Fruit fly (Drosophila melanogaster): Measurements from ENCODE around the gene CG31815.

CG31815 gene

dm6 chr2L:16620384-16620908 is 14.8 kb downstream of the CG31815 start (continued):
- TF ChIP-seq acj6 (GFP tag; optimal IDR thresholded peaks at IDR 0.05): peak; percentile 74
- peak; percentile 79 for TF ChIP-seq Sox102F (GFP tag; optimal IDR thresholded peaks at IDR 0.05)
- TF ChIP-seq CG6276 (GFP tag; optimal IDR thresholded peaks at IDR 0.05): peak; percentile 61
- peak; percentile 71 for TF ChIP-seq CG8319 (GFP tag; optimal IDR thresholded peaks at IDR 0.05)
- TF ChIP-seq CG6808 (GFP tag; optimal IDR thresholded peaks at IDR 0.05): peak; percentile 67
- peak; percentile 86 for TF ChIP-seq CG11902 (GFP tag; optimal IDR thresholded peaks at IDR 0.05)
- peak; percentile 88 for TF ChIP-seq CG3919 (GFP tag; optimal IDR thresholded peaks at IDR 0.05)
- peak; percentile 84 for TF ChIP-seq CG6854 (GFP tag; optimal IDR thresholded peaks at IDR 0.05)

- TF ChIP-seq Gug (GFP tag; IDR thresholded peaks at IDR 0.05) (no peak), CG16779 (tag; optimal IDR thresholded peaks at IDR 0.05) (no peak), vri (GFP tag; optimal IDR thresholded peaks at IDR 0.05) (no peak), Sox102F (GFP tag; optimal IDR thresholded peaks at IDR 0.05) (no peak), CG6792 (GFP tag; optimal IDR thresholded peaks at IDR 0.05) (no peak), CG3919 (GFP tag; optimal IDR thresholded peaks at IDR 0.05) (no peak), Sox15 (GFP tag; optimal IDR thresholded peaks at IDR 0.05) (no peak)
Observed at dm6 chr2L:16621460-16621859, 15.8 kb downstream of the CG31815 start.

dm6 chr2L:16622162-16622561 is 16.5 kb downstream of the CG31815 start:
- TF ChIP-seq CG10631 (GFP tag; optimal IDR thresholded peaks at IDR 0.05) (no peak), CG9139 (GFP tag; optimal IDR thresholded peaks at IDR 0.05) (no peak), CG34406 (GFP tag; optimal IDR thresholded peaks at IDR 0.05) (no peak), net (GFP tag; optimal IDR thresholded peaks at IDR 0.05) (no peak), Sox15 (GFP tag; optimal IDR thresholded peaks at IDR 0.05) (no peak), spab (GFP tag; optimal IDR thresholded peaks at IDR 0.05) (no peak), Sox14 (GFP tag; optimal IDR thresholded peaks at IDR 0.05) (no peak), CG6854 (GFP tag; optimal IDR thresholded peaks at IDR 0.05) (no peak), CG6163 (GFP tag; IDR thresholded peaks at IDR 0.05) (no peak)

- TF ChIP-seq CG6854 (GFP tag; optimal IDR thresholded peaks at IDR 0.05) (no peak), Hr39 (GFP tag; optimal IDR thresholded peaks at IDR 0.05) (no peak), CG1621 (tag; optimal IDR thresholded peaks at IDR 0.05) (no peak), Lpt (GFP tag; optimal IDR thresholded peaks at IDR 0.05) (no peak), fd59A (GFP tag; optimal IDR thresholded peaks at IDR 0.05) (no peak), CG3919 (GFP tag; optimal IDR thresholded peaks at IDR 0.05) (no peak), Eip78C (GFP tag) (no peak), Ets96B (tag; optimal IDR thresholded peaks at IDR 0.05) (no peak), CG31627 (GFP tag; optimal IDR thresholded peaks at IDR 0.05) (no peak), topi (GFP tag; optimal IDR thresholded peaks at IDR 0.05) (no peak), CG34406 (GFP tag; optimal IDR thresholded peaks at IDR 0.05) (no peak), CG32006 (GFP tag; optimal IDR thresholded peaks at IDR 0.05) (no peak), salr (GFP tag; optimal IDR thresholded peaks at IDR 0.05) (no peak), Hr4 (GFP tag; optimal IDR thresholded peaks at IDR 0.05) (no peak), CG4318 (GFP tag; optimal IDR thresholded peaks at IDR 0.05) (no peak), Hr38 (GFP tag; optimal IDR thresholded peaks at IDR 0.05) (no peak), CG9139 (GFP tag; optimal IDR thresholded peaks at IDR 0.05) (no peak), net (GFP tag; optimal IDR thresholded peaks at IDR 0.05) (no peak), fd85E (GFP tag; optimal IDR thresholded peaks at IDR 0.05) (no peak), Sox15 (GFP tag; optimal IDR thresholded peaks at IDR 0.05) (no peak)
Observed at dm6 chr2L:16627948-16628347, 22.3 kb downstream of the CG31815 start.

dm6 chr2L:16629176-16629575 is 23.6 kb downstream of the CG31815 start:
- TF ChIP-seq eg (GFP tag; IDR thresholded peaks at IDR 0.05): peak; percentile 62; the same call in 2 of the 3 replicates
- no peak for TF ChIP-seq CG6792 (GFP tag; optimal IDR thresholded peaks at IDR 0.05)
- TF ChIP-seq Eip75B (GFP tag; optimal IDR thresholded peaks at IDR 0.05): no peak
- TF ChIP-seq Sox15 (GFP tag; optimal IDR thresholded peaks at IDR 0.05): no peak
- no peak for TF ChIP-seq CG16779 (tag; optimal IDR thresholded peaks at IDR 0.05)
- TF ChIP-seq CG31627 (GFP tag; optimal IDR thresholded peaks at IDR 0.05): no peak
- TF ChIP-seq Gug (GFP tag; IDR thresholded peaks at IDR 0.05): no peak; the same call in 1 of the 2 replicates
- no peak for TF ChIP-seq fd85E (GFP tag; optimal IDR thresholded peaks at IDR 0.05)
- no peak for TF ChIP-seq CG1621 (tag; optimal IDR thresholded peaks at IDR 0.05)
- TF ChIP-seq ss (GFP tag; optimal IDR thresholded peaks at IDR 0.05): no peak
- no peak for TF ChIP-seq CG34406 (GFP tag; optimal IDR thresholded peaks at IDR 0.05)
- TF ChIP-seq esn (GFP tag; optimal IDR thresholded peaks at IDR 0.05): peak; percentile 29
- no peak for TF ChIP-seq pdm3 (GFP tag; optimal IDR thresholded peaks at IDR 0.05)
- no peak for TF ChIP-seq CG9139 (GFP tag; optimal IDR thresholded peaks at IDR 0.05)
- no peak; the same call in none of the 2 replicates for TF ChIP-seq CG15336 (GFP tag; IDR thresholded peaks at IDR 0.05)
- no peak for TF ChIP-seq CG6854 (GFP tag; optimal IDR thresholded peaks at IDR 0.05)
- no peak for TF ChIP-seq Hr39 (GFP tag; optimal IDR thresholded peaks at IDR 0.05)
- TF ChIP-seq CG6808 (GFP tag; optimal IDR thresholded peaks at IDR 0.05): no peak
- TF ChIP-seq Hr4 (GFP tag; optimal IDR thresholded peaks at IDR 0.05): peak; percentile 54
- no peak for TF ChIP-seq cyc (GFP tag; optimal IDR thresholded peaks at IDR 0.05)
- no peak for TF ChIP-seq CG8319 (GFP tag; optimal IDR thresholded peaks at IDR 0.05)
- peak; percentile 11 for TF ChIP-seq Lpt (GFP tag; optimal IDR thresholded peaks at IDR 0.05)
- peak; percentile 12 for TF ChIP-seq topi (GFP tag; optimal IDR thresholded peaks at IDR 0.05)
